Worm (Caenorhabditis elegans) whole organism, late embryonic: ENCODE data around the gene F22F4.4.
A peak's percentile ranks its signal among the peaks of the same experiment; 100 is the strongest.

Experiments
- C38D4.7 ChIP-seq: fragments of 200-800 bp; sonication (Bioruptor generic); optimal IDR thresholded peaks from 2 replicates; lab custom pipeline; 2018; ENCODE audit warnings: mild to moderate bottlenecking, missing genetic modification characterization, moderate library complexity, missing compliant biosample characterization
- F13H6.1 ChIP-seq: sonication (generic microtip); optimal IDR thresholded peaks from 2 replicates; lab custom pipeline; 2016; ENCODE audit warnings: missing genetic modification characterization, missing compliant biosample characterization
- K09A11.1 ChIP-seq: sonication (generic microtip); optimal IDR thresholded peaks from 2 replicates; lab custom pipeline; 2017; ENCODE audit warnings: antibody characterized with exemption, mild to moderate bottlenecking, missing genetic modification characterization, missing compliant biosample characterization; ENCODE audit not compliant: insufficient read depth
- ama-1 ChIP-seq: fragments of 150-350 bp; optimal IDR thresholded peaks from 2 replicates; lab custom pipeline; 2014
- ceh-14 ChIP-seq: sonication (generic microtip); optimal IDR thresholded peaks from 2 replicates; lab custom pipeline; 2016; ENCODE audit warnings: missing genotype, missing genetic modification characterization, missing compliant biosample characterization
- ceh-18 ChIP-seq: sonication (generic microtip); optimal IDR thresholded peaks from 2 replicates; lab custom pipeline; 2016; ENCODE audit warnings: missing genetic modification characterization, missing compliant biosample characterization
- ceh-2 ChIP-seq: sonication (generic microtip); optimal IDR thresholded peaks from 2 replicates; lab custom pipeline; 2016; ENCODE audit warnings: missing genotype, missing genetic modification characterization, missing compliant biosample characterization
- ceh-22 ChIP-seq: sonication (generic microtip); optimal IDR thresholded peaks from 2 replicates; lab custom pipeline; 2017; ENCODE audit warnings: missing biosample characterization, missing genetic modification characterization
- ceh-31 ChIP-seq: sonication (generic microtip); optimal IDR thresholded peaks from 2 replicates; lab custom pipeline; 2016; ENCODE audit warnings: missing genetic modification characterization, missing compliant biosample characterization
- ceh-6 ChIP-seq: fragments of 200-800 bp; sonication (Bioruptor generic); optimal IDR thresholded peaks from 2 replicates; lab custom pipeline; 2018; ENCODE audit warnings: mild to moderate bottlenecking, missing genetic modification characterization, missing compliant biosample characterization
- ceh-9 ChIP-seq: sonication (generic microtip); optimal IDR thresholded peaks from 2 replicates; lab custom pipeline; 2016; ENCODE audit warnings: mild to moderate bottlenecking, missing genetic modification characterization, inconsistent platforms, missing compliant biosample characterization
- dmd-4 ChIP-seq: sonication (generic microtip); optimal IDR thresholded peaks from 2 replicates; lab custom pipeline; 2016; ENCODE audit warnings: borderline replicate concordance, missing genetic modification characterization, missing compliant biosample characterization
- dve-1 ChIP-seq: sonication (generic microtip); optimal IDR thresholded peaks from 2 replicates; lab custom pipeline; 2017; ENCODE audit warnings: antibody characterized with exemption, mild to moderate bottlenecking, missing genetic modification characterization, missing compliant biosample characterization
- elt-2 ChIP-seq: sonication (generic microtip); optimal IDR thresholded peaks from 2 replicates; lab custom pipeline; 2016; ENCODE audit warnings: missing genetic modification reagents, missing genetic modification characterization, missing compliant biosample characterization
- fax-1 ChIP-seq: sonication (generic microtip); optimal IDR thresholded peaks from 2 replicates; lab custom pipeline; 2016; ENCODE audit warnings: missing genotype, missing genetic modification characterization, missing compliant biosample characterization
- fkh-6 ChIP-seq: sonication (generic microtip); optimal IDR thresholded peaks from 2 replicates; lab custom pipeline; 2016; ENCODE audit warnings: missing genetic modification characterization, missing compliant biosample characterization
- gmeb-2 ChIP-seq: sonication (generic microtip); optimal IDR thresholded peaks from 2 replicates; lab custom pipeline; 2016; ENCODE audit warnings: missing genetic modification characterization, inconsistent platforms, missing compliant biosample characterization
- hlh-15 ChIP-seq: sonication (generic microtip); optimal IDR thresholded peaks from 2 replicates; lab custom pipeline; 2016; ENCODE audit warnings: missing genetic modification characterization, missing compliant biosample characterization
- hlh-6 ChIP-seq: sonication (generic microtip); optimal IDR thresholded peaks from 2 replicates; lab custom pipeline; 2016; ENCODE audit warnings: missing genotype, missing genetic modification characterization, missing compliant biosample characterization
- hlh-8 ChIP-seq: sonication (generic microtip); optimal IDR thresholded peaks from 2 replicates; lab custom pipeline; 2016; ENCODE audit warnings: missing genotype, missing genetic modification characterization, missing compliant biosample characterization
- lim-6 ChIP-seq: sonication (generic microtip); optimal IDR thresholded peaks from 2 replicates; lab custom pipeline; 2016; ENCODE audit warnings: missing genetic modification characterization, missing compliant biosample characterization
- lin-11 ChIP-seq: fragments of 200-800 bp; sonication (Bioruptor generic); optimal IDR thresholded peaks from 2 replicates; lab custom pipeline; 2018; ENCODE audit warnings: mild to moderate bottlenecking, missing genetic modification characterization, missing compliant biosample characterization
- madf-2 ChIP-seq: sonication (generic microtip); optimal IDR thresholded peaks from 2 replicates; lab custom pipeline; 2017; ENCODE audit warnings: missing genetic modification characterization, missing compliant biosample characterization
- mec-3 ChIP-seq: sonication (generic microtip); optimal IDR thresholded peaks from 2 replicates; lab custom pipeline; 2016; ENCODE audit warnings: borderline replicate concordance, missing genetic modification characterization, missing compliant biosample characterization
- nfya-1 ChIP-seq: sonication (generic microtip); optimal IDR thresholded peaks from 2 replicates; lab custom pipeline; 2017; ENCODE audit warnings: missing genetic modification characterization, mild to moderate bottlenecking, missing compliant biosample characterization, antibody characterized with exemption, moderate library complexity
- nhr-11 ChIP-seq: fragments of 150-350 bp; optimal IDR thresholded peaks from 2 replicates; lab custom pipeline; 2014; ENCODE audit warnings: missing biosample characterization, missing genetic modification characterization
- nhr-232 ChIP-seq: sonication (generic microtip); optimal IDR thresholded peaks from 2 replicates; lab custom pipeline; 2016; ENCODE audit warnings: missing genetic modification characterization, missing compliant biosample characterization
- pat-9 ChIP-seq: fragments of 200-800 bp; sonication (Bioruptor generic); optimal IDR thresholded peaks from 2 replicates; lab custom pipeline; 2018; ENCODE audit warnings: mild to moderate bottlenecking, missing genetic modification characterization, moderate library complexity, missing compliant biosample characterization
- pqm-1 ChIP-seq: sonication (generic microtip); optimal IDR thresholded peaks from 2 replicates; lab custom pipeline; 2016; ENCODE audit warnings: missing genetic modification characterization, missing compliant biosample characterization
- sdc-2 ChIP-seq: sonication (generic microtip); optimal IDR thresholded peaks from 2 replicates; lab custom pipeline; 2016; ENCODE audit warnings: missing genotype, missing genetic modification characterization, missing compliant biosample characterization
- sox-2 ChIP-seq: fragments of 200-800 bp; sonication (Bioruptor generic); IDR thresholded peaks from 2 replicates; pipeline ENCODE4 v1.3.6; 2022; ENCODE audit warnings: missing genetic modification reagents, missing genetic modification characterization, missing compliant biosample characterization
- sox-4 ChIP-seq: sonication (generic microtip); optimal IDR thresholded peaks from 2 replicates; lab custom pipeline; 2017; ENCODE audit warnings: mild to moderate bottlenecking, missing genetic modification characterization, inconsistent platforms, missing compliant biosample characterization
- syd-9 ChIP-seq: sonication (generic microtip); optimal IDR thresholded peaks from 2 replicates; lab custom pipeline; 2016; ENCODE audit warnings: mild to moderate bottlenecking, missing genetic modification characterization, moderate library complexity, missing compliant biosample characterization
- tbx-2 ChIP-seq: sonication (generic microtip); optimal IDR thresholded peaks from 2 replicates; lab custom pipeline; 2016; ENCODE audit warnings: missing genetic modification characterization, missing compliant biosample characterization
- tbx-7 ChIP-seq: sonication (generic microtip); optimal IDR thresholded peaks from 2 replicates; lab custom pipeline; 2016; ENCODE audit warnings: missing genotype, missing genetic modification characterization, missing compliant biosample characterization
- ttx-3 ChIP-seq: sonication (generic microtip); optimal IDR thresholded peaks from 2 replicates; lab custom pipeline; 2016; ENCODE audit warnings: missing genetic modification reagents, missing genetic modification characterization, missing compliant biosample characterization
- unc-3 ChIP-seq, 2 experiments: fragments of 200-800 bp in 1 of 2; sonication (Bioruptor generic) in 1 of 2; sonication (generic microtip) in 1 of 2; conservative IDR thresholded peaks in 1 of 2; optimal IDR thresholded peaks in 1 of 2; 2 replicates each; pipeline versions ENCODE4 v1.3.6 to Lab custom; 2016 to 2022; ENCODE audit warnings: missing compliant biosample characterization in 2 of 2, missing genetic modification characterization in 2 of 2, missing genetic modification reagents in 1 of 2
- unc-42 ChIP-seq: sonication (generic microtip); optimal IDR thresholded peaks from 2 replicates; lab custom pipeline; 2016; ENCODE audit warnings: missing genotype, missing genetic modification characterization, missing compliant biosample characterization
- unc-55 ChIP-seq: sonication (generic microtip); optimal IDR thresholded peaks from 2 replicates; lab custom pipeline; 2017; ENCODE audit warnings: missing biosample characterization, missing genetic modification reagents, missing genetic modification characterization

F22F4.4 gene

ce11 chrX:5984581-5985039 is 16.7 kb downstream of the F22F4.4 start, which contains the start of gene klp-13 (continued):
- TF ChIP-seq unc-3 (GFP tag; conservative IDR thresholded peaks at IDR 0.05; lab: Robert Waterston, UW) = no peak
- TF ChIP-seq unc-3 (tag; optimal IDR thresholded peaks at IDR 0.05; lab: Kevin White, UChicago) = no peak
- TF ChIP-seq pqm-1 = peak; percentile 41
- peak; percentile 51 for TF ChIP-seq sox-4 (tag; lab: Kevin White, UChicago)
- TF ChIP-seq dmd-4 = peak; percentile 78
- peak; percentile 13 for TF ChIP-seq dve-1

ce11 chrX:5983267-5983666 is 18.1 kb downstream of the F22F4.4 start:
- TF ChIP-seq unc-42 (peak; percentile 71), F13H6.1 (no peak), mec-3 (tag; lab: Kevin White, UChicago) (no peak)

ce11 chrX:5982799-5983198 is 18.5 kb downstream of the F22F4.4 start:
- TF ChIP-seq unc-42 (peak; percentile 92), sdc-2 (tag; lab: Kevin White, UChicago) (no peak), nhr-11 (tag; lab: Kevin White, UChicago) (no peak), hlh-8 (no peak), hlh-15 (no peak)

ce11 chrX:5981698-5982097 is 19.6 kb downstream of the F22F4.4 start:
- no peak for TF ChIP-seq lin-11 (tag; lab: Kevin White, UChicago)
- peak; percentile 31 for TF ChIP-seq unc-42

- no peak for TF ChIP-seq dmd-4
- TF ChIP-seq unc-3 (GFP tag; conservative IDR thresholded peaks at IDR 0.05; lab: Robert Waterston, UW) = no peak
- TF ChIP-seq unc-3 (tag; optimal IDR thresholded peaks at IDR 0.05; lab: Kevin White, UChicago) = no peak
- no peak for TF ChIP-seq K09A11.1 (tag; lab: Kevin White, UChicago)
- TF ChIP-seq elt-2 (tag; lab: Kevin White, UChicago) = no peak
- TF ChIP-seq sox-4 (tag; lab: Kevin White, UChicago) = no peak
- no peak for TF ChIP-seq lin-11 (tag; lab: Kevin White, UChicago)
- no peak for TF ChIP-seq ama-1 (lab: Kevin White, UChicago)
- no peak for TF ChIP-seq fax-1 (tag; lab: Kevin White, UChicago)
Observed at ce11 chrX:5977754-5978153, 23.6 kb downstream of the F22F4.4 start, which contains the start of gene kin-2. TSS of gene kin-2 (minus strand) at chrX:5977854.

ce11 chrX:5976206-5976960 is 24.9 kb downstream of the F22F4.4 start:
- TF ChIP-seq ceh-18 (tag; lab: Kevin White, UChicago) (peak; percentile 70), dve-1 (no peak), gmeb-2 (tag; lab: Kevin White, UChicago) (no peak), unc-55 (GFP tag; lab: Kevin White, UChicago) (peak; percentile 54), tbx-2 (tag; lab: Kevin White, UChicago) (peak; percentile 31), ceh-22 (tag; lab: Kevin White, UChicago) (no peak), ttx-3 (no peak), unc-42 (peak; percentile 69), syd-9 (tag; lab: Kevin White, UChicago) (no peak), C38D4.7 (GFP tag; lab: Kevin White, UChicago) (no peak), hlh-8 (no peak), ama-1 (lab: Kevin White, UChicago) (no peak), nfya-1 (peak; percentile 88), tbx-7 (tag; lab: Kevin White, UChicago) (no peak), fax-1 (tag; lab: Kevin White, UChicago) (no peak), sox-4 (tag; lab: Kevin White, UChicago) (no peak), ceh-14 (tag; lab: Kevin White, UChicago) (peak; percentile 26), hlh-6 (tag; lab: Kevin White, UChicago) (no peak), ceh-9 (no peak), sox-2 (GFP tag; lab: Robert Waterston, UW) (no peak), ceh-2 (tag; lab: Kevin White, UChicago) (no peak), ceh-31 (peak; percentile 53), pat-9 (tag; lab: Kevin White, UChicago) (no peak), fkh-6 (tag; lab: Kevin White, UChicago) (no peak), dmd-4 (no peak), ceh-6 (GFP tag; lab: Kevin White, UChicago) (no peak), lim-6 (tag; lab: Kevin White, UChicago) (no peak), madf-2 (tag; lab: Kevin White, UChicago) (no peak), elt-2 (tag; lab: Kevin White, UChicago) (no peak), F13H6.1 (no peak), nhr-232 (tag; lab: Kevin White, UChicago) (no peak)
